Fruit fly (Drosophila melanogaster) whole organism, prepupa: ENCODE measurements around the gene ntc.

Experiments
- Blimp-1 ChIP-seq: fragments of 200-800 bp; sonication (Bioruptor generic); optimal IDR thresholded peaks from 3 replicates; lab custom pipeline; 2017; ENCODE audit warnings: missing biosample characterization, missing genetic modification characterization, mild to moderate bottlenecking, moderate library complexity, missing genetic modification reagents
- CG11762 ChIP-seq: fragments of 200-800 bp; sonication (Bioruptor generic); optimal IDR thresholded peaks from 3 replicates; lab custom pipeline; 2016; ENCODE audit warnings: missing biosample characterization, missing genetic modification characterization; ENCODE audit not compliant: insufficient read depth
- fkh ChIP-seq: fragments of 200-800 bp; sonication (Bioruptor generic); optimal IDR thresholded peaks from 3 replicates; lab custom pipeline; 2017; ENCODE audit warnings: missing biosample characterization, mild to moderate bottlenecking, missing genetic modification characterization, moderate library complexity

DNA sequence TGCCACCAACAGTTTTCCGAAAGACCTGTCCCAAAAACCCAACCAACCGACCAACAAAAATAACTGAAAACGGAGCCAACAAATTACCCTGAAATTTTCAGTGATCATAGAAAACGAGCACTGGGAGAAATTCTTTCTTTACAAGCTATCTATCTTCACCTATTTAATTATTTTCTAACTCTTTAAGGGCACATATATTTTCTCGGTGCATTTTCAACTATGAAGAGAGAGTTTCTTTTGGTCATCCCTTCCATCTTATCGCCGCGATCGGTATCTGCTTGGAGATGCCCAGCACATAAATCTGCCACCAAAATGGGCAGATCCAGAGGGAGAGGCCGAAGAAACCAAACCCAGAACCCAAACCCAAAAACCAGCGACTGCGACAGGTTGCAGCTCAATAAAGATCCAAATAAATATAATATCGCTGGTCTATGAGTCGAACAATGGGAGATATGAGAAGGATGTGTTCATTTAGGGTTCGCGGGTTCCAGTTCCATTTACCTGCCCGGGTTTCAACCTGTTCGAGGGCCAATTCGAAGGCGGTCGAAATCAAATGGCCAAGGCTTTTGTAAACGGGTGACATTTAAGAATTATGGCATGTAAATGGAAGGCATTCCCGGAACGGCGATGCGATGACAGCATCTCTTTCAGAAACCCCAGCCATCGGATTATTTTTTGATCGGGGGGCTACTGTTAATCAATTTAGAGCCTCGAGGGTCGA is 36.9 kb upstream of the ntc start:
- TF ChIP-seq CG11762 (GFP tag; lab: Kevin White, UChicago), result no peak
- no peak for TF ChIP-seq fkh (GFP tag; lab: Kevin White, UChicago)
- no peak for TF ChIP-seq Blimp-1 (GFP tag; lab: Kevin White, UChicago)
